Fruit fly (Drosophila melanogaster) whole organism, wandering third instar larva: ENCODE measurements around the gene Rpn5.

Experiments
- Abd-B ChIP-seq: fragments of >200 bp; optimal IDR thresholded peaks from 2 replicates; lab custom pipeline; 2017; ENCODE audit warnings: missing biosample characterization, missing genetic modification characterization
- CG32264 ChIP-seq: fragments of 200-800 bp; sonication (Bioruptor generic); optimal IDR thresholded peaks from 2 replicates; lab custom pipeline; 2016; ENCODE audit warnings: missing biosample characterization, missing genetic modification characterization
- CG9705 ChIP-seq: fragments of 200-800 bp; sonication (Bioruptor generic); optimal IDR thresholded peaks from 2 replicates; lab custom pipeline; 2018; ENCODE audit warnings: missing biosample characterization, mild to moderate bottlenecking, missing genetic modification characterization
- CrebA ChIP-seq: fragments of 200-800 bp; sonication (Bioruptor generic); optimal IDR thresholded peaks from 2 replicates; lab custom pipeline; 2016; ENCODE audit warnings: missing biosample characterization, mild to moderate bottlenecking, missing genetic modification characterization, borderline replicate concordance
- Dfd ChIP-seq: fragments of >200 bp; optimal IDR thresholded peaks from 2 replicates; lab custom pipeline; 2017; ENCODE audit warnings: missing biosample characterization, missing genetic modification characterization
- Dif ChIP-seq: fragments of 200-275, 200-300 bp; sonication (Bioruptor generic); optimal IDR thresholded peaks from 2 replicates; lab custom pipeline; 2018; ENCODE audit warnings: missing biosample characterization, missing genetic modification characterization; ENCODE audit not compliant: partially characterized antibody
- GATAd ChIP-seq: sonication (Bioruptor generic); optimal IDR thresholded peaks from 2 replicates; lab custom pipeline; 2016; ENCODE audit warnings: missing biosample characterization, missing genetic modification characterization
- HLH106 ChIP-seq: fragments of 200-800 bp; optimal IDR thresholded peaks from 3 replicates; lab custom pipeline; 2019; ENCODE audit warnings: missing biosample characterization, mild to moderate bottlenecking, missing genetic modification characterization, moderate library complexity
- Hnf4 ChIP-seq: fragments of 200-800 bp; sonication (Bioruptor generic); optimal IDR thresholded peaks from 2 replicates; lab custom pipeline; 2016; ENCODE audit warnings: missing biosample characterization, mild to moderate bottlenecking, missing genetic modification characterization
- Hr78 ChIP-seq: fragments of >200 bp; optimal IDR thresholded peaks from 2 replicates; lab custom pipeline; 2017; ENCODE audit warnings: missing biosample characterization, missing genetic modification characterization
- Hr83 ChIP-seq: fragments of 200-300 bp; sonication (Bioruptor generic); optimal IDR thresholded peaks from 2 replicates; lab custom pipeline; 2016; ENCODE audit warnings: missing biosample characterization, mild to moderate bottlenecking, missing genetic modification characterization, moderate library complexity; ENCODE audit not compliant: poor library complexity, severe bottlenecking
- Jra ChIP-seq: sonication (Bioruptor generic); optimal IDR thresholded peaks from 2 replicates; lab custom pipeline; 2016; ENCODE audit warnings: missing biosample characterization, missing genetic modification characterization
- Mio ChIP-seq: sonication (Bioruptor generic); optimal IDR thresholded peaks from 2 replicates; lab custom pipeline; 2016; ENCODE audit warnings: missing biosample characterization, missing genetic modification characterization
- Myc ChIP-seq: fragments of >200 bp; optimal IDR thresholded peaks from 2 replicates; lab custom pipeline; 2017
- N ChIP-seq: fragments of >200 bp; optimal IDR thresholded peaks from 2 replicates; lab custom pipeline; 2018; ENCODE audit warnings: missing biosample characterization, missing external identifiers, missing genetic modification characterization
- OdsH ChIP-seq: fragments of 200-800 bp; sonication (Bioruptor generic); optimal IDR thresholded peaks from 2 replicates; lab custom pipeline; 2016; ENCODE audit warnings: missing biosample characterization, mild to moderate bottlenecking, missing genetic modification characterization
- Rel ChIP-seq, 2 experiments: fragments of 200-800 bp; sonication (Bioruptor generic) in 1 of 2; optimal IDR thresholded peaks; 2 replicates in 1 of 2; 3 replicates in 1 of 2; lab custom pipeline; 2016 to 2019; ENCODE audit warnings: mild to moderate bottlenecking in 2 of 2, missing biosample characterization in 2 of 2, missing genetic modification characterization in 2 of 2, moderate library complexity in 1 of 2
- Sp1 ChIP-seq: fragments of 200-800 bp; sonication (Bioruptor generic); optimal IDR thresholded peaks from 3 replicates; lab custom pipeline; 2019; ENCODE audit warnings: missing biosample characterization, mild to moderate bottlenecking, missing genetic modification characterization, moderate library complexity
- Vsx2 ChIP-seq: fragments of 200-300, 225-300 bp; sonication (Bioruptor generic); optimal IDR thresholded peaks from 2 replicates; lab custom pipeline; 2018; ENCODE audit warnings: missing biosample characterization, missing genetic modification characterization; ENCODE audit not compliant: partially characterized antibody
- br ChIP-seq: fragments of 200-800 bp; sonication (Bioruptor generic); optimal IDR thresholded peaks from 2 replicates; lab custom pipeline; 2016; ENCODE audit warnings: missing biosample characterization, missing genetic modification characterization
- brk ChIP-seq: fragments of 200-800 bp; sonication (Bioruptor generic); optimal IDR thresholded peaks from 2 replicates; lab custom pipeline; 2016; ENCODE audit warnings: missing biosample characterization, mild to moderate bottlenecking, missing genetic modification characterization
- dl ChIP-seq, 2 experiments: fragments of 175-275, 200-275 bp in 1 of 2; fragments of 200-275 bp in 1 of 2; sonication (Bioruptor generic); optimal IDR thresholded peaks; lab custom pipeline; 2018; ENCODE audit warnings: mild to moderate bottlenecking in 2 of 2, missing biosample characterization in 2 of 2, missing genetic modification characterization in 2 of 2, moderate library complexity in 2 of 2; ENCODE audit not compliant: partially characterized antibody in 2 of 2, insufficient read depth in 1 of 2
- dmrt93B ChIP-seq: fragments of 200-800 bp; sonication (Bioruptor generic); optimal IDR thresholded peaks from 2 replicates; lab custom pipeline; 2018; ENCODE audit warnings: missing biosample characterization, mild to moderate bottlenecking, missing genetic modification characterization
- dsf ChIP-seq: sonication (Bioruptor generic); optimal IDR thresholded peaks from 2 replicates; lab custom pipeline; 2016; ENCODE audit warnings: missing biosample characterization, missing genetic modification characterization, borderline replicate concordance
- ey ChIP-seq: fragments of 200-800 bp; sonication (Bioruptor generic); optimal IDR thresholded peaks from 2 replicates; lab custom pipeline; 2016; ENCODE audit warnings: missing biosample characterization, missing genetic modification characterization
- foxo ChIP-seq, 2 experiments: fragments of 200-800 bp; sonication (Bioruptor generic); optimal IDR thresholded peaks; 2 replicates in 1 of 2; 3 replicates in 1 of 2; lab custom pipeline; 2016 to 2017; ENCODE audit warnings: missing biosample characterization in 2 of 2, missing genetic modification characterization in 2 of 2
- fru ChIP-seq: fragments of 200-800 bp; sonication (Bioruptor generic); optimal IDR thresholded peaks from 3 replicates; lab custom pipeline; 2016; ENCODE audit warnings: missing biosample characterization, mild to moderate bottlenecking, missing genetic modification characterization
- h ChIP-seq: fragments of 200-800 bp; sonication (Bioruptor generic); optimal IDR thresholded peaks from 3 replicates; lab custom pipeline; 2016; ENCODE audit warnings: missing biosample characterization, mild to moderate bottlenecking, missing genetic modification characterization
- jim ChIP-seq: fragments of 175-275, 200-325 bp; sonication (Bioruptor generic); optimal IDR thresholded peaks from 2 replicates; lab custom pipeline; 2016; ENCODE audit warnings: missing biosample characterization, mild to moderate bottlenecking, missing genetic modification characterization
- lola ChIP-seq: fragments of >200 bp; optimal IDR thresholded peaks from 2 replicates; lab custom pipeline; 2017; ENCODE audit warnings: missing biosample characterization, missing genetic modification characterization
- pan ChIP-seq: fragments of >200 bp; optimal IDR thresholded peaks from 2 replicates; lab custom pipeline; 2017
- psq ChIP-seq: fragments of 200-800 bp; sonication (Bioruptor generic); optimal IDR thresholded peaks from 3 replicates; lab custom pipeline; 2017; ENCODE audit warnings: missing biosample characterization, mild to moderate bottlenecking, missing genetic modification characterization, moderate library complexity
- rgr ChIP-seq: fragments of 200-800 bp; sonication (Bioruptor generic); optimal IDR thresholded peaks from 3 replicates; lab custom pipeline; 2016; ENCODE audit warnings: missing biosample characterization, mild to moderate bottlenecking, missing genetic modification characterization
- sage ChIP-seq: fragments of 200-800 bp; sonication (Bioruptor generic); optimal IDR thresholded peaks from 2 replicates; lab custom pipeline; 2016; ENCODE audit warnings: missing biosample characterization, mild to moderate bottlenecking, missing genetic modification characterization
- sv ChIP-seq: fragments of 200-800 bp; sonication (Bioruptor generic); optimal IDR thresholded peaks from 3 replicates; lab custom pipeline; 2016; ENCODE audit warnings: missing biosample characterization, missing genetic modification characterization
- tai ChIP-seq: sonication (Bioruptor generic); optimal IDR thresholded peaks from 2 replicates; lab custom pipeline; 2016; ENCODE audit warnings: missing biosample characterization, missing genetic modification characterization
- usp ChIP-seq: fragments of >200 bp; optimal IDR thresholded peaks from 2 replicates; lab custom pipeline; 2017; ENCODE audit warnings: missing biosample characterization, missing genetic modification characterization
- woc ChIP-seq: sonication (Bioruptor generic); optimal IDR thresholded peaks from 2 replicates; lab custom pipeline; 2016; ENCODE audit warnings: missing biosample characterization, mild to moderate bottlenecking, missing genetic modification characterization

Rpn5 gene

DNA sequence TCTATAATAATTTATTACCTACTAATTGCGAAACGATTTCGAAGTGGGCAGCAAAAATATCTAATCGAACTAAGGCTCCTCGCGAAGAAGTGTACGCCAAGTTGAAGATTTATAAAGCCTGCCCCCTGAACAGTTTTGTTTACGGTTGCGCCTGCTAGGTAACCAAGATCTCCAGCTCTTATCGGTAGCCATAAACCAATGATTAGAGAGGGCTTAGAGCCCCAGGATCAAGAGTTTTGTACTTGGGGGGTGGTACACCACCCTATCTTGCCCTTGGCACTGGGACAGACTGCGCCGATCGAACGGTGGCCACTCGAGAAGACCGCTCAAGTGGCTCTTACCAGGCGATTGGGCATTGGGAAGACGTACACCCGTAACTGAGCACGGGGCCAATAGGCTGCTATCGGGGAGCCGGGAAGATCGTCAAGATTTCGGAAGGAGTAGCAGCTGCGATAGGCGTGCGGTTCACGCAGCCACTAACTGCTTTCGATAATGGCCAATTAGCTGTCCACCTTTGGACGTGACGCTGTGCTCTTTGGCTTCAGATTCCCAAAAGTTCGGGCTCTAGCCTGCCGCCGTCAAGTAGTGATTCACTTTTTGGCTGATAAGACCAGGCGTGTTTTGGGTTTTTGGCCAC, 43.2 kb downstream of the Rpn5 start:
- TF ChIP-seq dl (GFP tag; optimal IDR thresholded peaks at IDR 0.05; lab: Kevin White, UChicago; ENCODE audit: insufficient read depth in 1 of 2, partially characterized antibody in 2 of 2): no peak
- no peak for TF ChIP-seq CG9705
- no peak for TF ChIP-seq dmrt93B
- TF ChIP-seq Dfd (GFP tag; lab: Kevin White, UChicago): no peak
- TF ChIP-seq rgr: no peak
- TF ChIP-seq tai (GFP tag; lab: Kevin White, UChicago): no peak
- no peak for TF ChIP-seq woc (GFP tag; lab: Kevin White, UChicago)
- no peak for TF ChIP-seq N (GFP tag; lab: Kevin White, UChicago)
- no peak for TF ChIP-seq CG32264 (GFP tag; lab: Kevin White, UChicago)
- TF ChIP-seq Sp1 (GFP tag; lab: Kevin White, UChicago): no peak
- TF ChIP-seq Rel (GFP tag; optimal IDR thresholded peaks at IDR 0.05; lab: Kevin White, UChicago): no peak
- no peak for TF ChIP-seq Rel (tag; optimal IDR thresholded peaks at IDR 0.05; lab: Kevin White, UChicago)
- no peak for TF ChIP-seq pan (lab: Kevin White, UChicago)

DNA sequence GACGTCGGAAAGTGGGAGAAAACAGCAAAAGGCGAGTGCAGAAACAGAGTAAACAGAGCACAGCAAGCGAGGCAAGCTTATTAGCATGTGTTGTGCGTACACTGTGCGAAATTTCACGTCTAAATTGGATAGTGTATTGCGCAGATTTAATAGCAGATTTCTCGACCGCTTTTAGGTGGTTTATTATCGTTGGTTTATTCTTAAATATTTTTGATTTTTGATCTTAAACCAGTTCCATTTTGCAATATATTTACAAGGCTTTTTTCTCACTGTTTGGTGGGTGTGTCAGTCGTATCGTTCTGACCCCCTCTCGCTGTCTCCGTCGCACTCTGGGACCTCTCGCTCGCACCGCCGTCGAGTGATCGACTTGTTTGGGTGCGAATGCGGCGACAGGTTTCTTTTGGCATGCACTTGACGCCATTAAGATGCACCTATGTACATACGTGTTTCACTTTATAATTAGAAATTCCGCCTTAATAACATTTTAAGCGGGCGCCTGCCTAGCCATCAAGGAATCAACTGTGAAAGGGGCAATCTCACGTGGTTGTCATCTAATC, 44.7 kb downstream of the Rpn5 start:
- TF ChIP-seq CG9705 (no peak), psq (GFP tag; lab: Kevin White, UChicago) (peak; percentile 78), ey (GFP tag; lab: Kevin White, UChicago) (peak; percentile 87), usp (GFP tag; lab: Kevin White, UChicago) (no peak), N (GFP tag; lab: Kevin White, UChicago) (no peak), dsf (GFP tag; lab: Kevin White, UChicago) (no peak), sv (GFP tag; lab: Kevin White, UChicago) (no peak), Myc (lab: Kevin White, UChicago) (no peak), Dif (GFP tag; lab: Kevin White, UChicago) (no peak), Vsx2 (GFP tag; lab: Kevin White, UChicago) (no peak), Rel (GFP tag; optimal IDR thresholded peaks at IDR 0.05; lab: Kevin White, UChicago) (peak; percentile 17), Rel (tag; optimal IDR thresholded peaks at IDR 0.05; lab: Kevin White, UChicago) (no peak), foxo (GFP tag; optimal IDR thresholded peaks at IDR 0.05; lab: Kevin White, UChicago) (peak in 1 of 2 experiments; percentile 82), Hnf4 (GFP tag; lab: Kevin White, UChicago) (peak; percentile 74), woc (GFP tag; lab: Kevin White, UChicago) (peak; percentile 51), Dfd (GFP tag; lab: Kevin White, UChicago) (no peak), sage (GFP tag; lab: Kevin White, UChicago) (peak; percentile 39), Jra (GFP tag; lab: Kevin White, UChicago) (peak; percentile 35), pan (lab: Kevin White, UChicago) (no peak), br (GFP tag; lab: Kevin White, UChicago) (peak; percentile 77), dmrt93B (peak; percentile 62), HLH106 (peak; percentile 69), brk (GFP tag; lab: Kevin White, UChicago) (no peak), lola (GFP tag; lab: Kevin White, UChicago) (no peak), GATAd (GFP tag; lab: Kevin White, UChicago) (peak; percentile 22), rgr (peak; percentile 73), dl (GFP tag; optimal IDR thresholded peaks at IDR 0.05; lab: Kevin White, UChicago; ENCODE audit: insufficient read depth in 1 of 2, partially characterized antibody in 2 of 2) (no peak), h (GFP tag; lab: Kevin White, UChicago) (peak; percentile 84), tai (GFP tag; lab: Kevin White, UChicago) (peak; percentile 68), Sp1 (GFP tag; lab: Kevin White, UChicago) (peak; percentile 59), Hr78 (GFP tag; lab: Kevin White, UChicago) (no peak), Mio (no peak), OdsH (GFP tag; lab: Kevin White, UChicago) (peak; percentile 72), Hr83 (no peak), CrebA (GFP tag; lab: Kevin White, UChicago) (no peak), jim (no peak), fru (GFP tag; lab: Kevin White, UChicago) (peak; percentile 80), CG32264 (GFP tag; lab: Kevin White, UChicago) (peak; percentile 58), Abd-B (no peak)
